2 worm cellular contexts compared by ENCODE assay signal in genomic region chrV:9343629-9344624, ce11.
A peak's percentile ranks its signal among the peaks of the same experiment; 100 is the strongest.
TF ChIP-seq lines count a peak whose summit lies in the region.

Gene tos-1 (minus strand): TSS chrV:9344203.

TF ChIP-seq in whole organism, L4 larva, 104 proteins besides CTCF, POLR2A, EP300 and RAD21 (continued from another document):
- TF ChIP-seq lin-1 (GFP tag; IDR thresholded peaks at IDR 0.05; lab: Robert Waterston, UW), result peak; percentile 74
- TF ChIP-seq nhr-102 (tag; optimal IDR thresholded peaks at IDR 0.05; lab: Kevin White, UChicago), result peak; percentile 97
- peak; percentile 98 for TF ChIP-seq mep-1 (tag; optimal IDR thresholded peaks at IDR 0.05; lab: Kevin White, UChicago)
- TF ChIP-seq nhr-48 (tag; optimal IDR thresholded peaks at IDR 0.05; lab: Kevin White, UChicago), result peak; percentile 97
- TF ChIP-seq snpc-4 (tag; optimal IDR thresholded peaks at IDR 0.05; lab: Kevin White, UChicago), result peak; percentile 33
- no peak for TF ChIP-seq ceh-62 (tag; optimal IDR thresholded peaks at IDR 0.05; lab: Kevin White, UChicago)
- peak; percentile 98 for TF ChIP-seq fkh-10 (GFP tag; optimal IDR thresholded peaks at IDR 0.05; lab: Kevin White, UChicago)
- TF ChIP-seq dmd-9 (GFP tag; IDR thresholded peaks at IDR 0.05; lab: Robert Waterston, UW), result peak; percentile 60; the same call in 1 of the 2 replicates
- peak; percentile 95 for TF ChIP-seq nhr-6 (tag; optimal IDR thresholded peaks at IDR 0.05; lab: Kevin White, UChicago)
- peak; percentile 85 for TF ChIP-seq spr-3 (GFP tag; optimal IDR thresholded peaks at IDR 0.05; lab: Kevin White, UChicago)
- TF ChIP-seq attf-4 (tag; optimal IDR thresholded peaks at IDR 0.05; lab: Kevin White, UChicago), result no peak
- peak; percentile 93 for TF ChIP-seq Y48G9A.11 (GFP tag; IDR thresholded peaks at IDR 0.05; lab: Robert Waterston, UW)
- peak; percentile 100 for TF ChIP-seq ama-1 (optimal IDR thresholded peaks at IDR 0.05; lab: Kevin White, UChicago)
- TF ChIP-seq saeg-2 (GFP tag; IDR thresholded peaks at IDR 0.05; lab: Robert Waterston, UW), result peak; percentile 95
- TF ChIP-seq nhr-237 (tag; optimal IDR thresholded peaks at IDR 0.05; lab: Kevin White, UChicago), result peak; percentile 71
- TF ChIP-seq dmd-8 (GFP tag; IDR thresholded peaks at IDR 0.05; lab: Robert Waterston, UW), result no peak
- TF ChIP-seq dpl-1 (GFP tag; optimal IDR thresholded peaks at IDR 0.05; lab: Kevin White, UChicago), result peak; percentile 84
- TF ChIP-seq ctbp-1 (GFP tag; IDR thresholded peaks at IDR 0.05; lab: Robert Waterston, UW), result peak; percentile 97
- peak; percentile 79; the same call in 1 of the 2 replicates for TF ChIP-seq nhr-41 (GFP tag; IDR thresholded peaks at IDR 0.05; lab: Robert Waterston, UW)
- TF ChIP-seq mdt-29 (GFP tag; IDR thresholded peaks at IDR 0.05; lab: Robert Waterston, UW), result peak; percentile 98
- TF ChIP-seq zfp-2 (tag; optimal IDR thresholded peaks at IDR 0.05; lab: Kevin White, UChicago), result peak; percentile 88
- peak; percentile 43 for TF ChIP-seq cey-2 (tag; optimal IDR thresholded peaks at IDR 0.05; lab: Kevin White, UChicago; ENCODE audit: borderline replicate concordance, insufficient read depth)
- peak; percentile 98 for TF ChIP-seq tra-1 (GFP tag; IDR thresholded peaks at IDR 0.05; lab: Robert Waterston, UW)
- TF ChIP-seq daf-12 (tag; optimal IDR thresholded peaks at IDR 0.05; lab: Kevin White, UChicago), result no peak
- TF ChIP-seq nhr-25 (tag; optimal IDR thresholded peaks at IDR 0.05; lab: Kevin White, UChicago; ENCODE audit: borderline replicate concordance, insufficient read depth), result peak; percentile 96
- TF ChIP-seq ZK337.2 (GFP tag; IDR thresholded peaks at IDR 0.05; lab: Robert Waterston, UW), result no peak
- no peak for TF ChIP-seq F26F4.8 (GFP tag; conservative IDR thresholded peaks at IDR 0.05; lab: Robert Waterston, UW)
- no peak for TF ChIP-seq F44E2.7 (GFP tag; IDR thresholded peaks at IDR 0.05; lab: Robert Waterston, UW)
- TF ChIP-seq sdz-12 (GFP tag; optimal IDR thresholded peaks at IDR 0.05; lab: Kevin White, UChicago), result peak; percentile 51
- TF ChIP-seq ztf-7 (tag; optimal IDR thresholded peaks at IDR 0.05; lab: Kevin White, UChicago), result peak; percentile 80
- peak; percentile 49 for TF ChIP-seq aly-2 (tag; optimal IDR thresholded peaks at IDR 0.05; lab: Kevin White, UChicago)
- peak; percentile 100 for TF ChIP-seq hlh-30 (tag; optimal IDR thresholded peaks at IDR 0.05; lab: Kevin White, UChicago; ENCODE audit: insufficient read depth)
- TF ChIP-seq mxl-2 (GFP tag; conservative IDR thresholded peaks at IDR 0.05; lab: Robert Waterston, UW), result peak; percentile 77; the same call in 1 of the 2 replicates
- no peak for TF ChIP-seq R02D3.7 (tag; optimal IDR thresholded peaks at IDR 0.05; lab: Kevin White, UChicago)
- peak; percentile 96 for TF ChIP-seq T26A8.4 (GFP tag; IDR thresholded peaks at IDR 0.05; lab: Robert Waterston, UW)
- TF ChIP-seq D1046.2 (GFP tag; IDR thresholded peaks at IDR 0.05; lab: Robert Waterston, UW), result peak; percentile 90; the same call in 1 of the 2 replicates
- peak; percentile 91 for TF ChIP-seq lin-29 (GFP tag; IDR thresholded peaks at IDR 0.05; lab: Robert Waterston, UW)
- TF ChIP-seq ceh-28 (tag; optimal IDR thresholded peaks at IDR 0.05; lab: Kevin White, UChicago), result peak; percentile 84
- peak; percentile 95 for TF ChIP-seq dve-1 (tag; optimal IDR thresholded peaks at IDR 0.05; lab: Kevin White, UChicago; ENCODE audit: insufficient read depth)
- peak; percentile 28 for TF ChIP-seq zip-2 (tag; optimal IDR thresholded peaks at IDR 0.05; lab: Kevin White, UChicago)
- peak; percentile 68 for TF ChIP-seq duxl-1 (tag; optimal IDR thresholded peaks at IDR 0.05; lab: Kevin White, UChicago; ENCODE audit: poor library complexity)
- TF ChIP-seq madf-9 (GFP tag; conservative IDR thresholded peaks at IDR 0.05; lab: Robert Waterston, UW), result peak; percentile 98
- TF ChIP-seq egl-43 (GFP tag; IDR thresholded peaks at IDR 0.05; lab: Robert Waterston, UW), result no peak
- TF ChIP-seq pha-4 (GFP tag; IDR thresholded peaks at IDR 0.05; lab: Robert Waterston, UW), result peak; percentile 94
- TF ChIP-seq pha-4 (tag; optimal IDR thresholded peaks at IDR 0.05; lab: Kevin White, UChicago), result no peak
- peak; percentile 58 for TF ChIP-seq lin-15B (tag; optimal IDR thresholded peaks at IDR 0.05; lab: Kevin White, UChicago)
- TF ChIP-seq daf-16 (GFP tag; optimal IDR thresholded peaks at IDR 0.05; lab: Kevin White, UChicago), result peak; percentile 68 to 95
- peak; percentile 74 for TF ChIP-seq daf-16 (tag; optimal IDR thresholded peaks at IDR 0.05; lab: Kevin White, UChicago)

TF ChIP-seq in whole organism, late embryonic, 69 proteins besides CTCF, POLR2A, EP300 and RAD21 (continued from another document):
- TF ChIP-seq nhr-11 (tag; optimal IDR thresholded peaks at IDR 0.05; lab: Kevin White, UChicago), result no peak
- TF ChIP-seq pat-9 (tag; optimal IDR thresholded peaks at IDR 0.05; lab: Kevin White, UChicago), result peak; percentile 90
- peak; percentile 93 for TF ChIP-seq hlh-8 (tag; optimal IDR thresholded peaks at IDR 0.05; lab: Kevin White, UChicago)
- TF ChIP-seq fkh-6 (tag; optimal IDR thresholded peaks at IDR 0.05; lab: Kevin White, UChicago), result peak; percentile 77
- TF ChIP-seq fax-1 (tag; optimal IDR thresholded peaks at IDR 0.05; lab: Kevin White, UChicago), result peak; percentile 66
- TF ChIP-seq unc-86 (tag; optimal IDR thresholded peaks at IDR 0.05; lab: Kevin White, UChicago), result peak; percentile 95
- peak; percentile 12 for TF ChIP-seq zip-5 (tag; optimal IDR thresholded peaks at IDR 0.05; lab: Kevin White, UChicago)
